Worm (Caenorhabditis elegans) whole organism, L1 larva: ENCODE results near the gene R01E6.2.
A peak's percentile ranks its signal among the peaks of the same experiment; 100 is the strongest.

ENCODE experiments used
- C04F5.9 ChIP-seq: sonication (generic microtip); optimal IDR thresholded peaks from 2 replicates; lab custom pipeline; 2016; ENCODE audit warnings: missing genetic modification characterization, missing compliant biosample characterization
- C34B4.2 ChIP-seq: sonication (generic microtip); optimal IDR thresholded peaks from 2 replicates; lab custom pipeline; 2017; ENCODE audit warnings: mild to moderate bottlenecking, missing genetic modification characterization, missing compliant biosample characterization
- alr-1 ChIP-seq: fragments of 200-800 bp; sonication (Bioruptor generic); optimal IDR thresholded peaks from 2 replicates; lab custom pipeline; 2018; ENCODE audit warnings: borderline replicate concordance, mild to moderate bottlenecking, missing genetic modification characterization, missing compliant biosample characterization
- blmp-1 ChIP-seq: fragments of 150-350 bp; optimal IDR thresholded peaks from 2 replicates; lab custom pipeline; 2014; ENCODE audit warnings: missing biosample characterization, missing genetic modification characterization
- ceh-63 ChIP-seq: fragments of 200-800 bp; sonication (Bioruptor generic); optimal IDR thresholded peaks from 2 replicates; lab custom pipeline; 2018; ENCODE audit warnings: mild to moderate bottlenecking, missing genetic modification characterization, missing compliant biosample characterization
- ceh-8 ChIP-seq: fragments of 200-800 bp; sonication (Bioruptor generic); optimal IDR thresholded peaks from 2 replicates; lab custom pipeline; 2018; ENCODE audit warnings: mild to moderate bottlenecking, missing genetic modification characterization, moderate library complexity, missing compliant biosample characterization
- ceh-82 ChIP-seq, 3 experiments: fragments of 150-350 bp in 1 of 3; sonication (generic microtip) in 2 of 3; optimal IDR thresholded peaks; 2 replicates each; lab custom pipeline; 2014 to 2017; ENCODE audit warnings: missing biosample characterization in 3 of 3, missing genetic modification characterization in 3 of 3
- ceh-88 ChIP-seq: fragments of 200-800 bp; sonication (Bioruptor generic); IDR thresholded peaks from 2 replicates; pipeline ENCODE4 v1.3.6; 2022; ENCODE audit warnings: missing genetic modification characterization, missing compliant biosample characterization
- ceh-90 ChIP-seq: sonication (generic microtip); optimal IDR thresholded peaks from 2 replicates; lab custom pipeline; 2016; ENCODE audit warnings: missing genetic modification characterization, missing compliant biosample characterization
- efl-1 ChIP-seq, 4 experiments: fragments of 150-350 bp; optimal IDR thresholded peaks in 3 of 4; peaks in 1 of 4; 1 replicate in 1 of 4; 2 replicates in 3 of 4; lab custom pipeline; 2014; ENCODE audit warnings: missing biosample characterization in 2 of 4, missing genetic modification characterization in 2 of 4, missing genetic modification reagents in 2 of 4
- efl-3 ChIP-seq: fragments of 200-800 bp; sonication (Bioruptor generic); optimal IDR thresholded peaks from 2 replicates; lab custom pipeline; 2018; ENCODE audit warnings: mild to moderate bottlenecking, missing genetic modification characterization, missing compliant biosample characterization
- egl-27 ChIP-seq, 2 experiments: fragments of 150-350 bp in 1 of 2; sonication (generic microtip); optimal IDR thresholded peaks; 3 replicates each; lab custom pipeline; 2017 to 2018; ENCODE audit warnings: missing biosample characterization in 2 of 2, missing genetic modification characterization in 2 of 2, missing genetic modification reagents in 2 of 2
- elt-2 ChIP-seq: sonication (generic microtip); optimal IDR thresholded peaks from 2 replicates; lab custom pipeline; 2016; ENCODE audit warnings: missing genetic modification characterization, mild to moderate bottlenecking, inconsistent platforms, missing compliant biosample characterization, missing genetic modification reagents
- elt-3 ChIP-seq, 6 experiments: fragments of 150-350 bp in 1 of 6; sonication (generic microtip); optimal IDR thresholded peaks; 2 replicates each; lab custom pipeline; 2017 to 2018; ENCODE audit warnings: missing biosample characterization in 6 of 6, missing genetic modification characterization in 6 of 6, inconsistent platforms in 1 of 6
- ets-5 ChIP-seq: fragments of 200-800 bp; sonication (Bioruptor generic); IDR thresholded peaks from 2 replicates; pipeline ENCODE4 v1.3.6; 2022; ENCODE audit warnings: missing genetic modification characterization, missing compliant biosample characterization
- fkh-4 ChIP-seq: sonication (generic microtip); optimal IDR thresholded peaks from 2 replicates; lab custom pipeline; 2016; ENCODE audit warnings: missing compliant biosample characterization, missing genetic modification characterization, borderline replicate concordance
- irx-1 ChIP-seq: sonication (generic microtip); optimal IDR thresholded peaks from 2 replicates; lab custom pipeline; 2016; ENCODE audit warnings: missing genetic modification characterization, missing compliant biosample characterization
- lin-14 ChIP-seq: fragments of 200-800 bp; sonication (Bioruptor generic); optimal IDR thresholded peaks from 2 replicates; lab custom pipeline; 2018; ENCODE audit warnings: mild to moderate bottlenecking, missing genetic modification characterization, moderate library complexity, missing compliant biosample characterization
- lin-35 ChIP-seq, 2 experiments: fragments of 150-350 bp; optimal IDR thresholded peaks; 2 replicates each; lab custom pipeline; 2014; ENCODE audit warnings: missing biosample characterization in 2 of 2, missing genetic modification characterization in 2 of 2, missing genetic modification reagents in 2 of 2
- lin-39 ChIP-seq: fragments of 150-350 bp; optimal IDR thresholded peaks from 2 replicates; lab custom pipeline; 2014; ENCODE audit warnings: missing biosample characterization, missing genetic modification reagents, missing genetic modification characterization
- lir-3 ChIP-seq: sonication (generic microtip); optimal IDR thresholded peaks from 2 replicates; lab custom pipeline; 2016; ENCODE audit warnings: mild to moderate bottlenecking, missing genetic modification characterization, moderate library complexity, missing compliant biosample characterization; ENCODE audit not compliant: poor library complexity
- lsy-2 ChIP-seq, 2 experiments: fragments of 150-350 bp; optimal IDR thresholded peaks; 2 replicates each; lab custom pipeline; 2014; ENCODE audit warnings: missing biosample characterization in 2 of 2, missing genetic modification characterization in 2 of 2
- mab-9 ChIP-seq: fragments of 200-800 bp; sonication (Bioruptor generic); IDR thresholded peaks from 2 replicates; pipeline ENCODE4 v1.3.6; 2022; ENCODE audit warnings: missing genetic modification reagents, missing genetic modification characterization, missing compliant biosample characterization
- mdl-1 ChIP-seq, 2 experiments: fragments of 150-350 bp; optimal IDR thresholded peaks; 2 replicates each; lab custom pipeline; 2014 to 2017; ENCODE audit warnings: missing biosample characterization in 2 of 2, missing genetic modification characterization in 2 of 2, inconsistent platforms in 1 of 2
- mep-1 ChIP-seq: fragments of 150-350 bp; optimal IDR thresholded peaks from 2 replicates; lab custom pipeline; 2014; ENCODE audit warnings: missing biosample characterization, missing genetic modification characterization
- nhr-237 ChIP-seq: fragments of 150-350 bp; optimal IDR thresholded peaks from 2 replicates; lab custom pipeline; 2014; ENCODE audit warnings: missing biosample characterization, missing genetic modification characterization
- nhr-47 ChIP-seq: sonication (generic microtip); optimal IDR thresholded peaks from 2 replicates; lab custom pipeline; 2016; ENCODE audit warnings: mild to moderate bottlenecking, missing genetic modification characterization, moderate library complexity, missing compliant biosample characterization
- nhr-71 ChIP-seq: sonication (generic microtip); optimal IDR thresholded peaks from 2 replicates; lab custom pipeline; 2016; ENCODE audit warnings: mild to moderate bottlenecking, missing genetic modification characterization, moderate library complexity, missing compliant biosample characterization
- nhr-77 ChIP-seq: fragments of 150-350 bp; optimal IDR thresholded peaks from 2 replicates; lab custom pipeline; 2014; ENCODE audit warnings: missing biosample characterization, missing genetic modification characterization
- nhr-84 ChIP-seq: sonication (generic microtip); optimal IDR thresholded peaks from 2 replicates; lab custom pipeline; 2017; ENCODE audit warnings: missing biosample characterization, missing genetic modification characterization
- pag-3 ChIP-seq: sonication (generic microtip); optimal IDR thresholded peaks from 2 replicates; lab custom pipeline; 2017; ENCODE audit warnings: missing genetic modification characterization, mild to moderate bottlenecking, missing compliant biosample characterization, antibody characterized with exemption, borderline replicate concordance; ENCODE audit not compliant: insufficient read depth
- skn-1 ChIP-seq: fragments of 150-350 bp; optimal IDR thresholded peaks from 2 replicates; lab custom pipeline; 2014; ENCODE audit warnings: missing biosample characterization, missing genetic modification characterization
- snpc-4 ChIP-seq: fragments of 150-350 bp; optimal IDR thresholded peaks from 2 replicates; lab custom pipeline; 2014; ENCODE audit warnings: missing biosample characterization, missing genetic modification characterization
- snu-23 ChIP-seq: sonication (generic microtip); optimal IDR thresholded peaks from 2 replicates; lab custom pipeline; 2016; ENCODE audit warnings: missing genetic modification characterization, missing compliant biosample characterization
- sptf-1 ChIP-seq: fragments of 150-350 bp; optimal IDR thresholded peaks from 2 replicates; lab custom pipeline; 2014; ENCODE audit warnings: missing biosample characterization, missing genetic modification characterization
- sup-37 ChIP-seq: fragments of 200-800 bp; sonication (Bioruptor generic); optimal IDR thresholded peaks from 2 replicates; lab custom pipeline; 2018; ENCODE audit warnings: mild to moderate bottlenecking, missing genetic modification characterization, missing compliant biosample characterization
- tbx-2 ChIP-seq: sonication (generic microtip); optimal IDR thresholded peaks from 2 replicates; lab custom pipeline; 2016; ENCODE audit warnings: missing genetic modification characterization, missing compliant biosample characterization
- tlp-1 ChIP-seq: fragments of 150-350 bp; optimal IDR thresholded peaks from 2 replicates; lab custom pipeline; 2014; ENCODE audit warnings: missing biosample characterization, missing genetic modification characterization
- unc-30 ChIP-seq: sonication (generic microtip); optimal IDR thresholded peaks from 2 replicates; lab custom pipeline; 2017; ENCODE audit warnings: missing biosample characterization, missing genetic modification characterization
- unc-62 ChIP-seq: fragments of 150-350 bp; optimal IDR thresholded peaks from 2 replicates; lab custom pipeline; 2014; ENCODE audit warnings: missing biosample characterization, missing genetic modification reagents, missing genetic modification characterization
- xbp-1 ChIP-seq: sonication (generic microtip); optimal IDR thresholded peaks from 2 replicates; lab custom pipeline; 2016; ENCODE audit warnings: missing genetic modification characterization, missing compliant biosample characterization
- zip-4 ChIP-seq: fragments of 200-800 bp; sonication (Bioruptor generic); optimal IDR thresholded peaks from 2 replicates; lab custom pipeline; 2018; ENCODE audit warnings: mild to moderate bottlenecking, missing genetic modification characterization, moderate library complexity, missing compliant biosample characterization
- ztf-4 ChIP-seq: fragments of 150-350 bp; optimal IDR thresholded peaks from 2 replicates; lab custom pipeline; 2014; ENCODE audit warnings: missing biosample characterization, missing genetic modification characterization

The R01E6.2 gene

ce11 chrX:13544544-13545021 lies 21.8 kb downstream of the R01E6.2 start (continued):
- no peak for TF ChIP-seq skn-1 (tag; lab: Kevin White, UChicago)
- TF ChIP-seq ceh-90 (tag; lab: Kevin White, UChicago), result no peak
- TF ChIP-seq zip-4 (GFP tag; lab: Kevin White, UChicago), result no peak
- TF ChIP-seq ceh-8 (GFP tag; lab: Kevin White, UChicago), result no peak
- no peak for TF ChIP-seq alr-1 (tag; lab: Kevin White, UChicago)
- TF ChIP-seq ets-5 (GFP tag; lab: Robert Waterston, UW), result no peak
- TF ChIP-seq lir-3 (tag; lab: Kevin White, UChicago), result no peak
- no peak for TF ChIP-seq nhr-77 (tag; lab: Kevin White, UChicago)

- no peak for TF ChIP-seq fkh-4 (tag; lab: Kevin White, UChicago)
- TF ChIP-seq mab-9 (GFP tag; lab: Robert Waterston, UW), result no peak
- TF ChIP-seq lin-35 (GFP tag; optimal IDR thresholded peaks at IDR 0.05; lab: Kevin White, UChicago), result peak in 1 of 2 experiments; percentile 8
- no peak for TF ChIP-seq C04F5.9 (tag; lab: Kevin White, UChicago)
- peak in 1 of 2 experiments; percentile 2 for TF ChIP-seq lsy-2 (tag; optimal IDR thresholded peaks at IDR 0.05; lab: Kevin White, UChicago)
- TF ChIP-seq egl-27 (tag; optimal IDR thresholded peaks at IDR 0.05; lab: Kevin White, UChicago), result no peak
Observed at ce11 chrX:13543350-13543749, 23.0 kb downstream of the R01E6.2 start.

- peak; percentile 25 for TF ChIP-seq nhr-71 (tag; lab: Kevin White, UChicago)
- TF ChIP-seq sup-37, result no peak
- TF ChIP-seq mdl-1 (tag; optimal IDR thresholded peaks at IDR 0.05; lab: Kevin White, UChicago), result peak in 1 of 2 experiments; percentile 21
- TF ChIP-seq lsy-2 (tag; optimal IDR thresholded peaks at IDR 0.05; lab: Kevin White, UChicago), result peak in 1 of 2 experiments; percentile 55
- TF ChIP-seq C04F5.9 (tag; lab: Kevin White, UChicago), result no peak
- no peak for TF ChIP-seq lin-39 (tag; lab: Kevin White, UChicago)
- TF ChIP-seq ztf-4 (tag; lab: Kevin White, UChicago), result no peak
- TF ChIP-seq egl-27 (tag; optimal IDR thresholded peaks at IDR 0.05; lab: Kevin White, UChicago), result no peak
- peak; percentile 7 for TF ChIP-seq tbx-2 (tag; lab: Kevin White, UChicago)
- TF ChIP-seq nhr-77 (tag; lab: Kevin White, UChicago), result no peak
- peak; percentile 59 for TF ChIP-seq mep-1 (tag; lab: Kevin White, UChicago)
- no peak for TF ChIP-seq xbp-1 (tag; lab: Kevin White, UChicago)
- peak; percentile 76 for TF ChIP-seq lin-14 (GFP tag; lab: Kevin White, UChicago)
- no peak for TF ChIP-seq snpc-4
- TF ChIP-seq efl-1 (optimal IDR thresholded peaks at IDR 0.05; lab: Kevin White, UChicago), result no peak
- no peak for TF ChIP-seq efl-1 (GFP tag; optimal IDR thresholded peaks at IDR 0.05 in 1 of 2; lab: Kevin White, UChicago)
- no peak for TF ChIP-seq lir-3 (tag; lab: Kevin White, UChicago)
- TF ChIP-seq ceh-82 (tag; optimal IDR thresholded peaks at IDR 0.05; lab: Kevin White, UChicago), result peak in 1 of 3 experiments; percentile 15
- no peak for TF ChIP-seq irx-1
- TF ChIP-seq zip-4 (GFP tag; lab: Kevin White, UChicago), result no peak
- TF ChIP-seq tlp-1 (tag; lab: Kevin White, UChicago), result no peak
- peak; percentile 73 for TF ChIP-seq blmp-1 (tag; lab: Kevin White, UChicago)
- TF ChIP-seq elt-3 (tag; optimal IDR thresholded peaks at IDR 0.05; lab: Kevin White, UChicago), result peak in 1 of 6 experiments; percentile 15
- no peak for TF ChIP-seq unc-62 (GFP tag; lab: Kevin White, UChicago)
- TF ChIP-seq pag-3 (tag; lab: Kevin White, UChicago), result peak; percentile 26
- TF ChIP-seq nhr-47 (tag; lab: Kevin White, UChicago), result peak; percentile 12
- TF ChIP-seq ceh-88 (GFP tag; lab: Robert Waterston, UW), result no peak
- TF ChIP-seq unc-30, result no peak
- TF ChIP-seq snu-23, result peak; percentile 20
- no peak for TF ChIP-seq efl-3 (GFP tag; lab: Kevin White, UChicago)
- TF ChIP-seq C34B4.2 (tag; lab: Kevin White, UChicago), result no peak
- TF ChIP-seq ceh-63, result no peak
- no peak for TF ChIP-seq nhr-84 (tag; lab: Kevin White, UChicago)
- TF ChIP-seq elt-2, result no peak
- no peak for TF ChIP-seq nhr-237
- no peak for TF ChIP-seq fkh-4 (tag; lab: Kevin White, UChicago)
- no peak for TF ChIP-seq sptf-1 (tag; lab: Kevin White, UChicago)
Observed at ce11 chrX:13542757-13543156, 23.6 kb downstream of the R01E6.2 start.
